Fruit fly (Drosophila melanogaster): ENCODE data around the gene CG9970.

Gene CG9970

dm6 chr3L:2887399-2887798, 29.1 kb downstream of the CG9970 start:
- no peak for TF ChIP-seq gl (tag; optimal IDR thresholded peaks at IDR 0.05)
- TF ChIP-seq CG10348 (GFP tag; IDR thresholded peaks at IDR 0.05), result no peak
- TF ChIP-seq Pif1B (GFP tag; optimal IDR thresholded peaks at IDR 0.05), result no peak
- TF ChIP-seq Snoo (tag; optimal IDR thresholded peaks at IDR 0.05), result no peak

DNA sequence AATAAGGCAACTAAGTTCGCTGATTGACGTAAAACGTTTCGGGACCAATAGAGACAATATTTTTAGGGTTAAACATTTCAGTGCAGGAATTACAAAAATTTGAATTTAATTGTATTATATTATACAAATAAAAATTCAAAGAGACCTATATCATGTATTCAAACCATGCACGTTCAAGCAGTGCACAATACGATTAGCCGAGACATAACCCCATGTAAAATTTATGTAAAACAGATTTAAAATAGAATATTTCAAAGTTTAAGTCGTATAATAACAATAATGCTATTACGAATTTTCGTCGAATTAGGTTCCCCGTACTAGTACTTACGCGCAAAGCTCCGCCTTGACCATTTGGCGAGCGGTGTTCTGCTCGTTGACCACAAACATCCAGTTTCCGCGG, 30.9 kb downstream of the CG9970 start:
- TF ChIP-seq gl (tag; optimal IDR thresholded peaks at IDR 0.05), result no peak

dm6 chr3L:2884404-2884803, 32.0 kb downstream of the CG9970 start:
- TF ChIP-seq Snoo (tag; optimal IDR thresholded peaks at IDR 0.05), result peak; percentile 10
- no peak for TF ChIP-seq CG9948 (tag; optimal IDR thresholded peaks at IDR 0.05)

- TF ChIP-seq CG10348 (GFP tag; IDR thresholded peaks at IDR 0.05), result no peak
- no peak for TF ChIP-seq Pif1B (GFP tag; optimal IDR thresholded peaks at IDR 0.05)
- no peak for TF ChIP-seq CG34367 (tag; optimal IDR thresholded peaks at IDR 0.05)
- TF ChIP-seq CG4496 (GFP tag; IDR thresholded peaks at IDR 0.05), result no peak
- TF ChIP-seq Snoo (tag; optimal IDR thresholded peaks at IDR 0.05), result no peak
- no peak for TF ChIP-seq CG9948 (tag; optimal IDR thresholded peaks at IDR 0.05)
- TF ChIP-seq Pif1A (GFP tag; optimal IDR thresholded peaks at IDR 0.05), result no peak
- no peak for TF ChIP-seq EcR (GFP tag; optimal IDR thresholded peaks at IDR 0.05)
- TF ChIP-seq D1 (tag; optimal IDR thresholded peaks at IDR 0.05), result no peak
- no peak for TF ChIP-seq CG15710 (tag; optimal IDR thresholded peaks at IDR 0.05)
- TF ChIP-seq CG14655 (GFP tag; optimal IDR thresholded peaks at IDR 0.05), result no peak
- no peak for TF ChIP-seq CG32121 (GFP tag; IDR thresholded peaks at IDR 0.05)
- no peak for TF ChIP-seq CG8301 (tag; optimal IDR thresholded peaks at IDR 0.05)
- TF ChIP-seq gl (tag; optimal IDR thresholded peaks at IDR 0.05), result no peak
- no peak for TF ChIP-seq CG8159 (tag; optimal IDR thresholded peaks at IDR 0.05)
- no peak for TF ChIP-seq rn (GFP tag; IDR thresholded peaks at IDR 0.05)
- TF ChIP-seq CG12605 (GFP tag; IDR thresholded peaks at IDR 0.05), result no peak
- no peak for TF ChIP-seq Ets98B (GFP tag; IDR thresholded peaks at IDR 0.05)
- no peak for TF ChIP-seq CG13204 (GFP tag; optimal IDR thresholded peaks at IDR 0.05)
These were observed 34.1 kb downstream of the CG9970 start for dm6 chr3L:2882328-2882727.

DNA sequence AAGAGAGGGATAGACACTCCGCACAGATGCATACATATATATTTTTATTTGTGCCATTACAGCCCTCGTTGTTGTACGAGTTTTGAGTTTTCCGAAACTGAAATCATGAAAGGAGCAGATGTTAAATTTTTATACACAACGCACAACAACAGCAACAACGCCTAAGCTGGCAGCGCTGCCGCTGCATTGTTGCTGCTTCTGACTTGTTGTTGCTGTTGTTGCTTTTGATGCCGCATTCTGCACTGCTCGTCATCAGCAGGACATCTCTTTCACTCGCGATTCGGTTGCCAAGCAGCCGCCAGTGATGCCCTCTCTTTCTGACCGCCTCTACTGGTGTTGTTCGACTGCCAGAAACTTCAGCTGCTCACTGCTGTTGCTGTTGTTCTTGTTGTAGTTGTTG, 34.9 kb downstream of the CG9970 start:
- TF ChIP-seq Pif1B (GFP tag; optimal IDR thresholded peaks at IDR 0.05) (no peak), Ets98B (GFP tag; IDR thresholded peaks at IDR 0.05) (no peak), CG13204 (GFP tag; optimal IDR thresholded peaks at IDR 0.05) (peak; percentile 56)

dm6 chr3L:2879827-2880131, 36.7 kb downstream of the CG9970 start:
- TF ChIP-seq gl (tag; optimal IDR thresholded peaks at IDR 0.05) (peak; percentile 51), CG9948 (tag; optimal IDR thresholded peaks at IDR 0.05) (peak; percentile 73), fd96Ca (GFP tag; IDR thresholded peaks at IDR 0.05) (peak; percentile 88), CG8301 (tag; optimal IDR thresholded peaks at IDR 0.05) (peak; percentile 56), Snoo (tag; optimal IDR thresholded peaks at IDR 0.05) (peak; percentile 9), EcR (GFP tag; optimal IDR thresholded peaks at IDR 0.05) (no peak), CG15710 (tag; optimal IDR thresholded peaks at IDR 0.05) (peak; percentile 68), Pif1B (GFP tag; optimal IDR thresholded peaks at IDR 0.05) (peak; percentile 68), D1 (tag; optimal IDR thresholded peaks at IDR 0.05) (no peak), Pif1A (GFP tag; optimal IDR thresholded peaks at IDR 0.05) (peak; percentile 81), CG4496 (GFP tag; IDR thresholded peaks at IDR 0.05) (peak; percentile 94), rn (GFP tag; IDR thresholded peaks at IDR 0.05) (peak; percentile 80), CG14655 (GFP tag; optimal IDR thresholded peaks at IDR 0.05) (peak; percentile 68), CG17806 (tag; optimal IDR thresholded peaks at IDR 0.05) (peak; percentile 78), CG12605 (GFP tag; IDR thresholded peaks at IDR 0.05) (peak; percentile 60; the same call in 1 of the 2 replicates), CG10348 (GFP tag; IDR thresholded peaks at IDR 0.05) (no peak), CG32121 (GFP tag; IDR thresholded peaks at IDR 0.05) (peak; percentile 84), CG8159 (tag; optimal IDR thresholded peaks at IDR 0.05) (peak; percentile 78), Ets98B (GFP tag; IDR thresholded peaks at IDR 0.05) (peak; percentile 83), CG13204 (GFP tag; optimal IDR thresholded peaks at IDR 0.05) (no peak), CG34367 (tag; optimal IDR thresholded peaks at IDR 0.05) (peak; percentile 31)

DNA sequence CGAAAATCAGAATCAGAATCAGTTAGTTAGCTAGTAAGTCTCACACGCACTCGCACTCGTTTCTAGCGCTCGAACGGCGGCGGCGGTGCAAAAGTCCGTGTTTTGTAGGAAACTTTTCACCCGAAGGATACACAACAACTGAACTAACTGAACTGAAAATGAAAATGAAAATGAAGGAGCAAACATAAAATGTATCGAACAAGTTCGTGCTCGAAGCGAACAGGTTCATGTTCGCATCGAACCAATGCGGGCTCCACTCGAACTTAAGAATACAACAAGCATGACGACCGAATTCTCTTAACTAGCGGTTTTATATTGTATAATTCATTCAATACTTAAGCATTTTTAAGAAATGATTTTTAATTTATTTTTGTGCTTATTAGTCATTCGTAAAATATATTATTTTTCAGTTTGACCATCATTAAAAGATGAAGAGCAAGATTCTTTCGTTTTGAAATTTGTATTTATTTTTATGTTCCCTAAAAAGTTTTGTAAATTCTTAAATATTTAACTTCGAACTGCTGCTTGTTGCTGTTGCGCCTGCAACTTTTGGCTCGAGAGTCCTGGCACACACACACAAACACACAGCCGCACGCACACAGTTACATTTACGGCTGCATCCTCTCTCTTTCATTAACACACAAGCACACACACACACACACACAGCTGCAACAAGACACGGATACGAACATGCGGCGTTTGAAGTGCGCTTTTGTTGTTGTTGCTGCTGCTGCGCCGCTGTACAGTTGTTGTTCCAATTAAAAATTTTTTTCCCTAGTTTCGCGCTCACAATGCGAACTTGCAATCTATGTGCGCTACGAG, 37.2 kb downstream of the CG9970 start, which contains the start of gene Tet:
Tet (minus strand) TSS at position 154 of the 822 bp plus-strand sequence.
- no peak for TF ChIP-seq Snoo (tag; optimal IDR thresholded peaks at IDR 0.05)
- TF ChIP-seq CG17806 (tag; optimal IDR thresholded peaks at IDR 0.05), result no peak
- TF ChIP-seq CG8301 (tag; optimal IDR thresholded peaks at IDR 0.05), result no peak
- TF ChIP-seq Ets98B (GFP tag; IDR thresholded peaks at IDR 0.05), result no peak
- peak; percentile 23 for TF ChIP-seq CG9948 (tag; optimal IDR thresholded peaks at IDR 0.05)
- TF ChIP-seq CG13204 (GFP tag; optimal IDR thresholded peaks at IDR 0.05), result peak; percentile 28
- TF ChIP-seq gl (tag; optimal IDR thresholded peaks at IDR 0.05), result no peak
